Worm (Caenorhabditis elegans) whole organism, midembryonic: ENCODE measurements around the gene C25D7.16.

Source experiments
- T22C8.4 ChIP-seq: fragments of 200-800 bp; sonication (Bioruptor generic); IDR thresholded peaks from 2 replicates; pipeline ENCODE4 v1.3.6; 2022; ENCODE audit warnings: missing genetic modification characterization, missing compliant biosample characterization
- cog-1 ChIP-seq: sonication (generic microtip); optimal IDR thresholded peaks from 2 replicates; lab custom pipeline; 2016; ENCODE audit warnings: missing genetic modification characterization, missing compliant biosample characterization
- flt-1 ChIP-seq: fragments of 200-800 bp; sonication (Bioruptor generic); IDR thresholded peaks from 2 replicates; pipeline ENCODE4 v1.3.6; 2022; ENCODE audit warnings: missing genetic modification characterization, missing compliant biosample characterization
- klf-2 ChIP-seq: fragments of 200-800 bp; sonication (Bioruptor generic); conservative IDR thresholded peaks from 2 replicates; pipeline ENCODE4 v1.3.6; 2022; ENCODE audit warnings: missing genetic modification reagents, missing genetic modification characterization, missing compliant biosample characterization
- ref-1 ChIP-seq: fragments of 200-800 bp; sonication (Bioruptor generic); conservative IDR thresholded peaks from 2 replicates; pipeline ENCODE4 v1.3.6; 2022; ENCODE audit warnings: missing genetic modification reagents, missing genetic modification characterization, missing compliant biosample characterization
- tab-1 ChIP-seq: fragments of 200-800 bp; sonication (Bioruptor generic); IDR thresholded peaks from 2 replicates; pipeline ENCODE4 v1.3.6; 2022; ENCODE audit warnings: missing genetic modification characterization, missing compliant biosample characterization
- ztf-23 ChIP-seq: fragments of 200-800 bp; sonication (Bioruptor generic); IDR thresholded peaks from 2 replicates; pipeline ENCODE4 v1.3.6; 2022; ENCODE audit warnings: missing genetic modification reagents, missing genetic modification characterization, missing compliant biosample characterization
- ztf-29 ChIP-seq: fragments of 200-800 bp; sonication (Bioruptor generic); IDR thresholded peaks from 2 replicates; pipeline ENCODE4 v1.3.6; 2022; ENCODE audit warnings: missing genetic modification reagents, missing genetic modification characterization, missing compliant biosample characterization

DNA sequence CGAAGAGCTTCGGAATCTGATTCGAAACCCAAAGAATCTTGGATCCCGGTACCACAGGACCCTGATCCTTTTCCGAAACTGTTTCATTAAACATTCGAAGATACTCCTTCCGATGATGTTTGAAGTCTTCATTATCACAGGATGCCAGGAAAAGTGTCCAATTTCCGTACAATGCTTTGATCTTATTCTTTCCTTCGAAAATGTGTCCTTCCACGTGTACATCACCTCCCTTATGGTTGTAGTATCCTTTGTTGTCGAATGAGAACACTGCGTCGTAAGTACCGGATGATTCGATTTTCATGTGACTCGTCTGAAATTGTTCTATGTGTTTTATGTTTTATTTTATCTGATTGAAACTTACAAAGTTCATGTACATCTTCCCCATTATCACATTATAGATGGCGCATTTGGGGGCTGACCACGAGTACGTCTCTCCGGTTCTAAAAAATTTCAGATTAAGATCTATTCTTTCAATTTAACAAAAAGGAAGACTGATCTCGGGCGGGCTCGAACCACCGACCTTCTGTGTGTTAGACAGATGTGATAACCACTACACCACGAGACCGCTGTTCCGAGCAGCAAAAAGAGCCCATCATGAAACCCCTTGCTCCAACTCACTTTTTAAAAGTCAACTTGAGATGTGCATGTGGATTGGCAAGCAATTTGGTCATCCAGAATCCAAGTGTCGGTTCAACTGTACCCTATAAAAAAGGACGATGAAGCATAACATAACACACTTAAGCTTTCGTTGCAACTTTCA, 43.3 kb upstream of the C25D7.16 start:
- TF ChIP-seq cog-1 (no peak), T22C8.4 (GFP tag; lab: Robert Waterston, UW) (no peak), flt-1 (GFP tag; lab: Robert Waterston, UW) (no peak), tab-1 (no peak), klf-2 (no peak), ztf-29 (GFP tag; lab: Robert Waterston, UW) (no peak), ref-1 (no peak), ztf-23 (no peak)
